Worm (Caenorhabditis elegans) whole organism, young adult: ENCODE data around the gene C36A4.11.

ENCODE experiments used
- B0035.1 ChIP-seq: sonication (generic microtip); optimal IDR thresholded peaks from 2 replicates; lab custom pipeline; 2016; ENCODE audit warnings: missing genetic modification characterization, mild to moderate bottlenecking, missing compliant biosample characterization, missing genotype, missing genetic modification reagents
- B0336.3 ChIP-seq: fragments of 200-800 bp; sonication (Bioruptor generic); IDR thresholded peaks from 2 replicates; pipeline ENCODE4 v1.3.6; 2022; ENCODE audit warnings: missing genetic modification characterization, missing compliant biosample characterization
- D2030.7 ChIP-seq: fragments of 200-800 bp; sonication (Bioruptor generic); IDR thresholded peaks from 2 replicates; pipeline ENCODE4 v1.3.6; 2022; ENCODE audit warnings: missing genetic modification reagents, missing genetic modification characterization, missing compliant biosample characterization
- F10E7.11 ChIP-seq: sonication (generic microtip); optimal IDR thresholded peaks from 2 replicates; lab custom pipeline; 2017; ENCODE audit warnings: mild to moderate bottlenecking, missing genetic modification characterization, moderate library complexity, missing compliant biosample characterization
- F23B12.7 ChIP-seq: sonication (generic microtip); optimal IDR thresholded peaks from 2 replicates; lab custom pipeline; 2017; ENCODE audit warnings: missing genetic modification characterization, mild to moderate bottlenecking, missing compliant biosample characterization, antibody characterized with exemption, moderate library complexity; ENCODE audit not compliant: insufficient read depth
- F37B4.10 ChIP-seq: fragments of 200-800 bp; sonication (Bioruptor generic); IDR thresholded peaks from 2 replicates; pipeline ENCODE4 v1.3.6; 2022; ENCODE audit warnings: missing genetic modification characterization, missing compliant biosample characterization
- F39B2.1 ChIP-seq: fragments of 200-800 bp; sonication (Bioruptor generic); IDR thresholded peaks from 2 replicates; pipeline ENCODE4 v1.3.6; 2022; ENCODE audit warnings: missing genetic modification reagents, missing genetic modification characterization, missing compliant biosample characterization
- F49E8.2 ChIP-seq: sonication (generic microtip); optimal IDR thresholded peaks from 3 replicates; lab custom pipeline; 2017; ENCODE audit warnings: missing genetic modification characterization, mild to moderate bottlenecking, missing compliant biosample characterization, antibody characterized with exemption, moderate library complexity; ENCODE audit not compliant: insufficient read depth
- F52B5.7 ChIP-seq: sonication (generic microtip); optimal IDR thresholded peaks from 2 replicates; lab custom pipeline; 2016; ENCODE audit warnings: mild to moderate bottlenecking, missing genetic modification characterization, missing compliant biosample characterization
- F57C9.4 ChIP-seq: sonication (generic microtip); optimal IDR thresholded peaks from 2 replicates; lab custom pipeline; 2017; ENCODE audit warnings: mild to moderate bottlenecking, missing genetic modification characterization, missing compliant biosample characterization
- K12H6.12 ChIP-seq: fragments of 200-800 bp; sonication (Bioruptor generic); optimal IDR thresholded peaks from 2 replicates; lab custom pipeline; 2018; ENCODE audit warnings: mild to moderate bottlenecking, missing genetic modification characterization, missing compliant biosample characterization
- T26A5.8 ChIP-seq: sonication (generic microtip); optimal IDR thresholded peaks from 2 replicates; lab custom pipeline; 2016; ENCODE audit warnings: missing genetic modification characterization, missing compliant biosample characterization
- Y67H2A.10 ChIP-seq: fragments of 200-800 bp; sonication (Bioruptor generic); conservative IDR thresholded peaks from 2 replicates; pipeline ENCODE4 v1.3.6; 2022; ENCODE audit warnings: missing genetic modification reagents, missing genetic modification characterization, missing compliant biosample characterization
- Y79H2A.3 ChIP-seq: fragments of 200-800 bp; sonication (Bioruptor generic); conservative IDR thresholded peaks from 2 replicates; pipeline ENCODE4 v1.3.6; 2022; ENCODE audit warnings: missing genetic modification reagents, missing genetic modification characterization, missing compliant biosample characterization
- akir-1 ChIP-seq: fragments of 200-800 bp; sonication (Bioruptor generic); optimal IDR thresholded peaks from 2 replicates; lab custom pipeline; 2018; ENCODE audit warnings: mild to moderate bottlenecking, missing genetic modification characterization, moderate library complexity, missing compliant biosample characterization
- attf-3 ChIP-seq: fragments of 200-800 bp; sonication (Bioruptor generic); conservative IDR thresholded peaks from 2 replicates; pipeline ENCODE4 v1.3.6; 2022; ENCODE audit warnings: missing genetic modification reagents, missing genetic modification characterization, missing compliant biosample characterization
- attf-5 ChIP-seq: fragments of 200-800 bp; sonication (Bioruptor generic); optimal IDR thresholded peaks from 2 replicates; lab custom pipeline; 2018; ENCODE audit warnings: mild to moderate bottlenecking, missing genetic modification characterization, missing compliant biosample characterization
- attf-6 ChIP-seq: fragments of 200-800 bp; sonication (Bioruptor generic); IDR thresholded peaks from 2 replicates; pipeline ENCODE4 v1.3.6; 2022; ENCODE audit warnings: missing genetic modification reagents, missing genetic modification characterization, missing compliant biosample characterization
- bed-1 ChIP-seq: fragments of 200-800 bp; sonication (Bioruptor generic); IDR thresholded peaks from 2 replicates; pipeline ENCODE4 v1.3.6; 2022; ENCODE audit warnings: missing genetic modification reagents, missing genetic modification characterization, missing compliant biosample characterization
- bed-2 ChIP-seq: fragments of 200-800 bp; sonication (Bioruptor generic); IDR thresholded peaks from 2 replicates; pipeline ENCODE4 v1.3.6; 2022; ENCODE audit warnings: missing genetic modification reagents, missing genetic modification characterization, missing compliant biosample characterization
- ccch-3 ChIP-seq: fragments of 200-800 bp; sonication (Bioruptor generic); optimal IDR thresholded peaks from 2 replicates; lab custom pipeline; 2018; ENCODE audit warnings: mild to moderate bottlenecking, missing genetic modification characterization, missing compliant biosample characterization
- ceh-100 ChIP-seq: fragments of 200-800 bp; sonication (Bioruptor generic); IDR thresholded peaks from 2 replicates; pipeline ENCODE4 v1.3.6; 2022; ENCODE audit warnings: missing genetic modification reagents, missing genetic modification characterization, missing compliant biosample characterization
- ceh-40 ChIP-seq: fragments of 200-800 bp; sonication (Bioruptor generic); IDR thresholded peaks from 2 replicates; pipeline ENCODE4 v1.3.6; 2022; ENCODE audit warnings: missing genetic modification characterization, missing compliant biosample characterization
- ceh-79 ChIP-seq: sonication (generic microtip); optimal IDR thresholded peaks from 2 replicates; lab custom pipeline; 2017; ENCODE audit warnings: mild to moderate bottlenecking, missing genetic modification characterization, missing compliant biosample characterization
- ceh-91 ChIP-seq: fragments of 200-800 bp; sonication (Bioruptor generic); IDR thresholded peaks from 2 replicates; pipeline ENCODE4 v1.3.6; 2022; ENCODE audit warnings: missing genetic modification reagents, missing genetic modification characterization, missing compliant biosample characterization
- die-1 ChIP-seq: sonication (generic microtip); optimal IDR thresholded peaks from 2 replicates; lab custom pipeline; 2016; ENCODE audit warnings: missing genotype, mild to moderate bottlenecking, missing genetic modification characterization, missing compliant biosample characterization
- efl-1 ChIP-seq: fragments of 150-350 bp; optimal IDR thresholded peaks from 2 replicates; lab custom pipeline; 2014; ENCODE audit warnings: missing biosample characterization, missing genetic modification reagents, missing genetic modification characterization
- gei-17 ChIP-seq: fragments of 200-800 bp; sonication (Bioruptor generic); optimal IDR thresholded peaks from 2 replicates; lab custom pipeline; 2018; ENCODE audit warnings: mild to moderate bottlenecking, missing genetic modification characterization, missing compliant biosample characterization
- him-1 ChIP-seq: sonication (generic microtip); optimal IDR thresholded peaks from 2 replicates; lab custom pipeline; 2016; ENCODE audit warnings: missing genotype, missing genetic modification reagents, missing genetic modification characterization, missing compliant biosample characterization
- hlh-26 ChIP-seq: fragments of 200-800 bp; sonication (Bioruptor generic); conservative IDR thresholded peaks from 2 replicates; pipeline ENCODE4 v1.3.6; 2022; ENCODE audit warnings: missing genetic modification reagents, missing genetic modification characterization, missing compliant biosample characterization
- lag-1 ChIP-seq: fragments of 200-800 bp; sonication (Bioruptor generic); IDR thresholded peaks from 2 replicates; pipeline ENCODE4 v1.3.6; 2022; ENCODE audit warnings: missing genetic modification reagents, missing genetic modification characterization, missing compliant biosample characterization
- let-607 ChIP-seq, 2 experiments: fragments of 200-800 bp in 1 of 2; sonication (Bioruptor generic) in 1 of 2; sonication (generic microtip) in 1 of 2; optimal IDR thresholded peaks; 2 replicates each; lab custom pipeline; 2016 to 2018; ENCODE audit warnings: mild to moderate bottlenecking in 2 of 2, missing compliant biosample characterization in 2 of 2, missing genetic modification characterization in 2 of 2, moderate library complexity in 2 of 2, missing genotype in 1 of 2
- lin-35 ChIP-seq, 3 experiments: fragments of 150-350 bp in 2 of 3; sonication (generic microtip) in 1 of 3; optimal IDR thresholded peaks; 2 replicates each; lab custom pipeline; 2014 to 2018; ENCODE audit warnings: missing biosample characterization in 3 of 3, missing genetic modification characterization in 3 of 3, missing genetic modification reagents in 3 of 3
- lin-54 ChIP-seq: fragments of 200-800 bp; sonication (Bioruptor generic); optimal IDR thresholded peaks from 2 replicates; lab custom pipeline; 2018; ENCODE audit warnings: mild to moderate bottlenecking, missing genetic modification characterization, missing compliant biosample characterization
- lir-1 ChIP-seq: fragments of 200-800 bp; sonication (Bioruptor generic); conservative IDR thresholded peaks from 2 replicates; pipeline ENCODE4 v1.3.6; 2022; ENCODE audit warnings: missing genetic modification reagents, missing genetic modification characterization, missing compliant biosample characterization
- lsy-27 ChIP-seq: sonication (generic microtip); optimal IDR thresholded peaks from 2 replicates; lab custom pipeline; 2017; ENCODE audit warnings: missing genetic modification characterization, mild to moderate bottlenecking, missing compliant biosample characterization, antibody characterized with exemption, missing genotype, borderline replicate concordance; ENCODE audit not compliant: insufficient read depth
- madf-10 ChIP-seq: sonication (generic microtip); optimal IDR thresholded peaks from 2 replicates; lab custom pipeline; 2016; ENCODE audit warnings: mild to moderate bottlenecking, missing genetic modification characterization, missing compliant biosample characterization
- nfya-1 ChIP-seq: sonication (generic microtip); optimal IDR thresholded peaks from 2 replicates; lab custom pipeline; 2017; ENCODE audit warnings: antibody characterized with exemption, missing compliant biosample characterization, missing genetic modification characterization, borderline replicate concordance; ENCODE audit not compliant: insufficient read depth
- nhr-120 ChIP-seq: fragments of 200-800 bp; sonication (Bioruptor generic); IDR thresholded peaks from 2 replicates; pipeline ENCODE4 v1.3.6; 2022; ENCODE audit warnings: missing genetic modification characterization, missing compliant biosample characterization
- nhr-179 ChIP-seq: sonication (generic microtip); optimal IDR thresholded peaks from 2 replicates; lab custom pipeline; 2016; ENCODE audit warnings: mild to moderate bottlenecking, missing genetic modification characterization, missing compliant biosample characterization
- pbrm-1 ChIP-seq: fragments of 200-800 bp; sonication (Bioruptor generic); IDR thresholded peaks from 2 replicates; pipeline ENCODE4 v1.3.6; 2022; ENCODE audit warnings: missing genetic modification reagents, missing genetic modification characterization, missing compliant biosample characterization
- rcor-1 ChIP-seq: fragments of 200-800 bp; sonication (Bioruptor generic); IDR thresholded peaks from 2 replicates; pipeline ENCODE4 v1.3.6; 2022; ENCODE audit warnings: missing genetic modification reagents, missing genetic modification characterization, missing compliant biosample characterization
- rec-8 ChIP-seq, 2 experiments: sonication (generic microtip); optimal IDR thresholded peaks; 2 replicates each; lab custom pipeline; 2016; ENCODE audit warnings: mild to moderate bottlenecking in 2 of 2, missing genetic modification characterization in 2 of 2, missing genetic modification reagents in 2 of 2, missing genotype in 2 of 2, missing biosample characterization in 1 of 2, missing compliant biosample characterization in 1 of 2, moderate library complexity in 1 of 2
- sea-2 ChIP-seq: fragments of 200-800 bp; sonication (Bioruptor generic); IDR thresholded peaks from 2 replicates; pipeline ENCODE4 v1.3.6; 2022; ENCODE audit warnings: missing genetic modification characterization, missing compliant biosample characterization
- somi-1 ChIP-seq: fragments of 200-800 bp; sonication (Bioruptor generic); optimal IDR thresholded peaks from 2 replicates; lab custom pipeline; 2018; ENCODE audit warnings: mild to moderate bottlenecking, missing genetic modification characterization, missing compliant biosample characterization
- zim-3 ChIP-seq: sonication (generic microtip); optimal IDR thresholded peaks from 2 replicates; lab custom pipeline; 2017; ENCODE audit warnings: mild to moderate bottlenecking, missing genetic modification characterization, moderate library complexity, missing compliant biosample characterization
- ztf-18 ChIP-seq: sonication (generic microtip); optimal IDR thresholded peaks from 2 replicates; lab custom pipeline; 2016; ENCODE audit warnings: missing genotype, mild to moderate bottlenecking, missing genetic modification characterization, missing compliant biosample characterization
- ztf-25 ChIP-seq: fragments of 200-800 bp; sonication (Bioruptor generic); IDR thresholded peaks from 2 replicates; pipeline ENCODE4 v1.3.6; 2022; ENCODE audit warnings: missing genetic modification reagents, missing genetic modification characterization, missing compliant biosample characterization
- ztf-28 ChIP-seq: fragments of 200-800 bp; sonication (Bioruptor generic); IDR thresholded peaks from 2 replicates; pipeline ENCODE4 v1.3.6; 2022; ENCODE audit warnings: missing genetic modification reagents, missing genetic modification characterization, missing compliant biosample characterization

C36A4.11 gene

DNA sequence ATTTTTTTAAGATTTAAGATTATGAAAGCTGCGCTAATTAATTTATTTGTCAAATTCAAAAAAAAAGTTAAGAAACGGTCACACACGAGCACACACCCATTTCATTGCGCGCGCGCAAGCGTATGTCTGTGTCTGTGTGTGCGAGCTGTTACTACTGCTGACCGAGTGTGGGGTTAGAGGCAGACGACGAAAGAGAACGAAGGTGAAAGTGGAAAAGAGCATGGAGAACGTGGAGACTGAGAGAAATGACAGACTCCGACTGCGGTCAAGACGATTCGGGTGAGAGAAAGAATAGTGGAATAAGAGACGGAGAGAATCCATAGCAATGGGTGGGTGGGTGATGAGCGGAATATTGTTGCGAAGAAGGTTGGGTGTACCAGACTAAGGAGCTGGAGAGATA, 20.2 kb upstream of the C36A4.11 start (continued):
- TF ChIP-seq zim-3 (tag; lab: Kevin White, UChicago) = no peak
- peak; percentile 82 for TF ChIP-seq attf-5 (GFP tag; lab: Kevin White, UChicago)
- TF ChIP-seq ztf-25 (GFP tag; lab: Robert Waterston, UW) = no peak
- TF ChIP-seq efl-1 = no peak
- TF ChIP-seq rec-8 (tag; optimal IDR thresholded peaks at IDR 0.05; lab: Kevin White, UChicago) = no peak
- TF ChIP-seq madf-10 = no peak
- TF ChIP-seq die-1 (tag; lab: Kevin White, UChicago) = no peak
- TF ChIP-seq F37B4.10 (GFP tag; lab: Robert Waterston, UW) = no peak
- TF ChIP-seq him-1 (tag; lab: Kevin White, UChicago) = no peak
- no peak for TF ChIP-seq ceh-40 (GFP tag; lab: Robert Waterston, UW)
- TF ChIP-seq B0035.1 = no peak
- no peak for TF ChIP-seq attf-6 (GFP tag; lab: Robert Waterston, UW)
- no peak for TF ChIP-seq F57C9.4 (tag; lab: Kevin White, UChicago)
- TF ChIP-seq gei-17 (GFP tag; lab: Kevin White, UChicago) = no peak
- TF ChIP-seq D2030.7 (GFP tag; lab: Robert Waterston, UW) = no peak
- TF ChIP-seq ztf-18 (tag; lab: Kevin White, UChicago) = peak; percentile 40
- TF ChIP-seq bed-2 (GFP tag; lab: Robert Waterston, UW) = no peak
- TF ChIP-seq F49E8.2 (tag; lab: Kevin White, UChicago) = no peak
- TF ChIP-seq attf-3 (GFP tag; lab: Robert Waterston, UW) = 0 out of 2 replicates have a peak, but pooled peaks have one; percentile 23
- TF ChIP-seq ccch-3 (GFP tag; lab: Kevin White, UChicago) = no peak
- no peak for TF ChIP-seq nhr-120 (GFP tag; lab: Robert Waterston, UW)
- TF ChIP-seq ceh-79 (tag; lab: Kevin White, UChicago) = no peak
- TF ChIP-seq T26A5.8 (tag; lab: Kevin White, UChicago) = no peak
- no peak for TF ChIP-seq ztf-28 (GFP tag; lab: Robert Waterston, UW)
- TF ChIP-seq bed-1 (GFP tag; lab: Robert Waterston, UW) = no peak
- TF ChIP-seq lin-35 (GFP tag; optimal IDR thresholded peaks at IDR 0.05; lab: Kevin White, UChicago) = peak in 1 of 3 experiments; percentile 55
- no peak for TF ChIP-seq let-607 (tag; optimal IDR thresholded peaks at IDR 0.05; lab: Kevin White, UChicago)
- no peak for TF ChIP-seq Y79H2A.3
- TF ChIP-seq nhr-179 (tag; lab: Kevin White, UChicago) = no peak
- peak; percentile 36 for TF ChIP-seq lin-54
- TF ChIP-seq F52B5.7 (tag; lab: Kevin White, UChicago) = no peak
- peak; percentile 24 for TF ChIP-seq K12H6.12
- TF ChIP-seq ceh-91 (GFP tag; lab: Robert Waterston, UW) = no peak
- TF ChIP-seq sea-2 (GFP tag; lab: Robert Waterston, UW) = no peak
- TF ChIP-seq somi-1 (GFP tag; lab: Kevin White, UChicago) = no peak
- TF ChIP-seq lsy-27 = no peak
- no peak for TF ChIP-seq lag-1
- no peak for TF ChIP-seq pbrm-1 (GFP tag; lab: Robert Waterston, UW)
- no peak for TF ChIP-seq F10E7.11
- no peak for TF ChIP-seq hlh-26 (GFP tag; lab: Robert Waterston, UW)
- no peak for TF ChIP-seq lir-1 (GFP tag; lab: Robert Waterston, UW)
- peak; percentile 48 for TF ChIP-seq rcor-1 (GFP tag; lab: Robert Waterston, UW)
- no peak for TF ChIP-seq B0336.3 (GFP tag; lab: Robert Waterston, UW)
- TF ChIP-seq F23B12.7 (tag; lab: Kevin White, UChicago) = no peak
- TF ChIP-seq Y67H2A.10 (GFP tag; lab: Robert Waterston, UW) = no peak
- TF ChIP-seq ceh-100 (GFP tag; lab: Robert Waterston, UW) = no peak
- no peak for TF ChIP-seq F39B2.1 (GFP tag; lab: Robert Waterston, UW)
- TF ChIP-seq akir-1 (GFP tag; lab: Kevin White, UChicago) = no peak
- no peak for TF ChIP-seq nfya-1 (tag; lab: Kevin White, UChicago)
